Worm (Caenorhabditis elegans) whole organism, young adult: ENCODE data around the gene gpdh-2.

ENCODE experiments used
- ceh-27 ChIP-seq: fragments of 200-800 bp; sonication (Bioruptor generic); optimal IDR thresholded peaks from 2 replicates; lab custom pipeline; 2018; ENCODE audit warnings: mild to moderate bottlenecking, missing genetic modification characterization, moderate library complexity, missing compliant biosample characterization
- hmg-1.2 ChIP-seq: fragments of 200-800 bp; sonication (Bioruptor generic); IDR thresholded peaks from 2 replicates; pipeline ENCODE4 v1.3.6; 2022; ENCODE audit warnings: missing genetic modification reagents, missing genetic modification characterization, missing compliant biosample characterization
- let-526 ChIP-seq: fragments of 200-800 bp; sonication (Bioruptor generic); IDR thresholded peaks from 2 replicates; pipeline ENCODE4 v1.3.6; 2022; ENCODE audit warnings: missing genetic modification reagents, missing genetic modification characterization, missing compliant biosample characterization
- pha-4 ChIP-seq: fragments of 150-350 bp; sonication (generic microtip); optimal IDR thresholded peaks from 2 replicates; lab custom pipeline; 2014; ENCODE audit warnings: missing biosample characterization, missing genetic modification reagents, missing genetic modification characterization
- snpc-3.4 ChIP-seq: sonication (generic microtip); optimal IDR thresholded peaks from 2 replicates; lab custom pipeline; 2017; ENCODE audit warnings: missing genetic modification characterization, mild to moderate bottlenecking, missing compliant biosample characterization, antibody characterized with exemption, moderate library complexity, missing genotype, missing genetic modification reagents
- sptf-2 ChIP-seq: fragments of 200-800 bp; sonication (Bioruptor generic); optimal IDR thresholded peaks from 2 replicates; lab custom pipeline; 2018; ENCODE audit warnings: mild to moderate bottlenecking, missing genetic modification characterization, missing compliant biosample characterization
- tbp1 ChIP-seq: fragments of 200-800 bp; sonication (Bioruptor generic); optimal IDR thresholded peaks from 2 replicates; lab custom pipeline; 2018; ENCODE audit warnings: mild to moderate bottlenecking, missing genetic modification characterization, missing compliant biosample characterization

DNA sequence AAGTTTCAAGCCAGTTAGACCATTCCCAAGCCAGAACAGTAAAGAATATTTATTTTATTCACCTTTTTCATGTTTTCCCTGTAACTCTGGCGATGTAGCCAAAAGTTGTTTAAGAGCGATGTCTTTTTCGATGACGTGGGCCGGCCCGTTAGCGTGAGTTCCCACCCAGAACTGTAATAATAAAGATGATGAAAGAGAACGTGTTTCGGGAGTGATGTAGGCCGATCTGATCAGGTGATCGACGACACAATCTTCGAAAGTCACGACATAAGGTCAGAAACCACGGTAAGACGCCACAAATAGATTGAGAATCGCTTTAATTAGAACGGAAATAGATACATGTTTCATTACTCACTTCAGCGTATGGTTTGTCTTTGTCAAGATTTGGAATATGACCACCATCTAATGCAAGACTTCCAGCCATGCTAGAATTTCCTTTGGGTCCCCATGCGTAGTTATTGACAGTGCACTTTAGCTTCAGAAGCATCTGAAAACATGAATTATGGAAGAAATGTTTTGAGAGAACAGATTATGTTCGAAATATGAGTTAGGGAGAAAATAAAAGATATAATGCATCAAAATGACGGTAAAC, 51.9 kb downstream of the gpdh-2 start, which contains the start of gene ZK632.4:
- TF ChIP-seq tbp1 = no peak
- TF ChIP-seq snpc-3.4 = no peak
- TF ChIP-seq sptf-2 (GFP tag; lab: Kevin White, UChicago) = no peak
- no peak for TF ChIP-seq let-526
- no peak for TF ChIP-seq ceh-27 (GFP tag; lab: Kevin White, UChicago)
- no peak for TF ChIP-seq pha-4
- TF ChIP-seq hmg-1.2 (GFP tag; lab: Robert Waterston, UW) = no peak
